Worm (Caenorhabditis elegans) whole organism, late embryonic: ENCODE data around the gene npp-1.
"Not testable (repeated sequence)": the region's sequence is repeated elsewhere in the genome, so short reads cannot be mapped to it uniquely, and the experiment has no call there.

Experiments used
- C08G9.2 ChIP-seq: sonication (generic microtip); optimal IDR thresholded peaks from 2 replicates; lab custom pipeline; 2016; ENCODE audit warnings: mild to moderate bottlenecking, missing genetic modification characterization, moderate library complexity, missing compliant biosample characterization
- C38D4.7 ChIP-seq: fragments of 200-800 bp; sonication (Bioruptor generic); optimal IDR thresholded peaks from 2 replicates; lab custom pipeline; 2018; ENCODE audit warnings: mild to moderate bottlenecking, missing genetic modification characterization, moderate library complexity, missing compliant biosample characterization
- K02D7.2 ChIP-seq: sonication (generic microtip); optimal IDR thresholded peaks from 2 replicates; lab custom pipeline; 2017; ENCODE audit warnings: mild to moderate bottlenecking, missing genetic modification characterization, missing compliant biosample characterization
- T23F11.4 ChIP-seq: fragments of 200-800 bp; sonication (Bioruptor generic); optimal IDR thresholded peaks from 2 replicates; lab custom pipeline; 2018; ENCODE audit warnings: mild to moderate bottlenecking, missing genetic modification characterization, missing compliant biosample characterization
- Y22D7AL.16 ChIP-seq: sonication (generic microtip); optimal IDR thresholded peaks from 2 replicates; lab custom pipeline; 2016; ENCODE audit warnings: missing genetic modification characterization, missing compliant biosample characterization
- ahr-1 ChIP-seq: sonication (generic microtip); optimal IDR thresholded peaks from 2 replicates; lab custom pipeline; 2016; ENCODE audit warnings: missing genetic modification characterization, missing compliant biosample characterization
- ama-1 ChIP-seq: fragments of 150-350 bp; optimal IDR thresholded peaks from 2 replicates; lab custom pipeline; 2014
- ceh-18 ChIP-seq: sonication (generic microtip); optimal IDR thresholded peaks from 2 replicates; lab custom pipeline; 2016; ENCODE audit warnings: missing genetic modification characterization, missing compliant biosample characterization
- ceh-2 ChIP-seq: sonication (generic microtip); optimal IDR thresholded peaks from 2 replicates; lab custom pipeline; 2016; ENCODE audit warnings: missing genotype, missing genetic modification characterization, missing compliant biosample characterization
- ceh-22 ChIP-seq: sonication (generic microtip); optimal IDR thresholded peaks from 2 replicates; lab custom pipeline; 2017; ENCODE audit warnings: missing biosample characterization, missing genetic modification characterization
- ceh-24 ChIP-seq: sonication (generic microtip); optimal IDR thresholded peaks from 2 replicates; lab custom pipeline; 2016; ENCODE audit warnings: mild to moderate bottlenecking, missing genetic modification characterization, missing compliant biosample characterization
- ceh-30 ChIP-seq: fragments of 150-350 bp; optimal IDR thresholded peaks from 2 replicates; lab custom pipeline; 2014; ENCODE audit warnings: missing biosample characterization, missing genetic modification characterization
- ceh-31 ChIP-seq: sonication (generic microtip); optimal IDR thresholded peaks from 2 replicates; lab custom pipeline; 2016; ENCODE audit warnings: missing genetic modification characterization, missing compliant biosample characterization
- ceh-34 ChIP-seq: sonication (generic microtip); optimal IDR thresholded peaks from 2 replicates; lab custom pipeline; 2016; ENCODE audit warnings: mild to moderate bottlenecking, missing genetic modification characterization, missing compliant biosample characterization
- ceh-45 ChIP-seq: fragments of 200-800 bp; sonication (Bioruptor generic); IDR thresholded peaks from 2 replicates; pipeline ENCODE4 v1.3.6; 2022; ENCODE audit warnings: missing genetic modification reagents, missing genetic modification characterization, missing compliant biosample characterization
- ceh-48 ChIP-seq: sonication (generic microtip); optimal IDR thresholded peaks from 2 replicates; lab custom pipeline; 2016; ENCODE audit warnings: missing genetic modification characterization, inconsistent platforms, missing compliant biosample characterization
- ceh-9 ChIP-seq: sonication (generic microtip); optimal IDR thresholded peaks from 2 replicates; lab custom pipeline; 2016; ENCODE audit warnings: mild to moderate bottlenecking, missing genetic modification characterization, inconsistent platforms, missing compliant biosample characterization
- dmd-4 ChIP-seq: sonication (generic microtip); optimal IDR thresholded peaks from 2 replicates; lab custom pipeline; 2016; ENCODE audit warnings: borderline replicate concordance, missing genetic modification characterization, missing compliant biosample characterization
- elt-4 ChIP-seq: sonication (generic microtip); optimal IDR thresholded peaks from 2 replicates; lab custom pipeline; 2016; ENCODE audit warnings: missing genetic modification characterization, missing compliant biosample characterization
- fkh-10 ChIP-seq: fragments of 150-350 bp; optimal IDR thresholded peaks from 2 replicates; lab custom pipeline; 2014; ENCODE audit warnings: missing biosample characterization, missing genetic modification reagents, missing genetic modification characterization
- hlh-15 ChIP-seq: sonication (generic microtip); optimal IDR thresholded peaks from 2 replicates; lab custom pipeline; 2016; ENCODE audit warnings: missing genetic modification characterization, missing compliant biosample characterization
- hlh-6 ChIP-seq: sonication (generic microtip); optimal IDR thresholded peaks from 2 replicates; lab custom pipeline; 2016; ENCODE audit warnings: missing genotype, missing genetic modification characterization, missing compliant biosample characterization
- lim-6 ChIP-seq: sonication (generic microtip); optimal IDR thresholded peaks from 2 replicates; lab custom pipeline; 2016; ENCODE audit warnings: missing genetic modification characterization, missing compliant biosample characterization
- mec-3 ChIP-seq: sonication (generic microtip); optimal IDR thresholded peaks from 2 replicates; lab custom pipeline; 2016; ENCODE audit warnings: borderline replicate concordance, missing genetic modification characterization, missing compliant biosample characterization
- odd-2 ChIP-seq: sonication (generic microtip); optimal IDR thresholded peaks from 2 replicates; lab custom pipeline; 2017; ENCODE audit warnings: antibody characterized with exemption, mild to moderate bottlenecking, missing genetic modification characterization, missing compliant biosample characterization
- pat-9 ChIP-seq: fragments of 200-800 bp; sonication (Bioruptor generic); optimal IDR thresholded peaks from 2 replicates; lab custom pipeline; 2018; ENCODE audit warnings: mild to moderate bottlenecking, missing genetic modification characterization, moderate library complexity, missing compliant biosample characterization
- rnt-1 ChIP-seq: sonication (generic microtip); optimal IDR thresholded peaks from 2 replicates; lab custom pipeline; 2016; ENCODE audit warnings: missing genetic modification characterization, missing compliant biosample characterization
- syd-9 ChIP-seq: sonication (generic microtip); optimal IDR thresholded peaks from 2 replicates; lab custom pipeline; 2016; ENCODE audit warnings: mild to moderate bottlenecking, missing genetic modification characterization, moderate library complexity, missing compliant biosample characterization
- tbx-2 ChIP-seq: sonication (generic microtip); optimal IDR thresholded peaks from 2 replicates; lab custom pipeline; 2016; ENCODE audit warnings: missing genetic modification characterization, missing compliant biosample characterization
- ttx-3 ChIP-seq: sonication (generic microtip); optimal IDR thresholded peaks from 2 replicates; lab custom pipeline; 2016; ENCODE audit warnings: missing genetic modification reagents, missing genetic modification characterization, missing compliant biosample characterization
- unc-3 ChIP-seq, 2 experiments: fragments of 200-800 bp in 1 of 2; sonication (Bioruptor generic) in 1 of 2; sonication (generic microtip) in 1 of 2; conservative IDR thresholded peaks in 1 of 2; optimal IDR thresholded peaks in 1 of 2; 2 replicates each; pipeline versions ENCODE4 v1.3.6 to Lab custom; 2016 to 2022; ENCODE audit warnings: missing compliant biosample characterization in 2 of 2, missing genetic modification characterization in 2 of 2, missing genetic modification reagents in 1 of 2
- unc-42 ChIP-seq: sonication (generic microtip); optimal IDR thresholded peaks from 2 replicates; lab custom pipeline; 2016; ENCODE audit warnings: missing genotype, missing genetic modification characterization, missing compliant biosample characterization
- unc-55 ChIP-seq: sonication (generic microtip); optimal IDR thresholded peaks from 2 replicates; lab custom pipeline; 2017; ENCODE audit warnings: missing biosample characterization, missing genetic modification reagents, missing genetic modification characterization
- unc-86 ChIP-seq: sonication (generic microtip); optimal IDR thresholded peaks from 2 replicates; lab custom pipeline; 2016; ENCODE audit warnings: missing genetic modification characterization, missing compliant biosample characterization
- ztf-16 ChIP-seq: sonication (generic microtip); optimal IDR thresholded peaks from 2 replicates; lab custom pipeline; 2017; ENCODE audit warnings: missing genetic modification characterization, missing compliant biosample characterization

The npp-1 gene

ce11 chrIV:9837349-9837748, 20.9 kb upstream of the npp-1 start, which contains the start of gene msp-10:
Gene msp-10, plus strand, starts transcription at chrIV:9837649.
- not testable (repeated sequence) for TF ChIP-seq hlh-6; rnt-1 (tag; lab: Kevin White, UChicago); ceh-48 (tag; lab: Kevin White, UChicago)

- TF ChIP-seq fkh-10 (GFP tag; lab: Kevin White, UChicago), result no peak
- TF ChIP-seq ztf-16 (tag; lab: Kevin White, UChicago), result no peak
- TF ChIP-seq unc-42 (tag; lab: Kevin White, UChicago), result no peak
- TF ChIP-seq ceh-22 (tag; lab: Kevin White, UChicago), result no peak
- no peak for TF ChIP-seq C08G9.2
- no peak for TF ChIP-seq pat-9 (tag; lab: Kevin White, UChicago)
- TF ChIP-seq elt-4 (tag; lab: Kevin White, UChicago), result no peak
- no peak for TF ChIP-seq syd-9 (tag; lab: Kevin White, UChicago)
- TF ChIP-seq ceh-18 (tag; lab: Kevin White, UChicago), result no peak
Measured at ce11 chrIV:9840984-9841590, 17.2 kb upstream of the npp-1 start, which contains the start of the genes kin-24 and msp-56. Gene kin-24, minus strand, starts transcription at chrIV:9841084. Gene msp-56, plus strand, starts transcription at chrIV:9841540.

DNA sequence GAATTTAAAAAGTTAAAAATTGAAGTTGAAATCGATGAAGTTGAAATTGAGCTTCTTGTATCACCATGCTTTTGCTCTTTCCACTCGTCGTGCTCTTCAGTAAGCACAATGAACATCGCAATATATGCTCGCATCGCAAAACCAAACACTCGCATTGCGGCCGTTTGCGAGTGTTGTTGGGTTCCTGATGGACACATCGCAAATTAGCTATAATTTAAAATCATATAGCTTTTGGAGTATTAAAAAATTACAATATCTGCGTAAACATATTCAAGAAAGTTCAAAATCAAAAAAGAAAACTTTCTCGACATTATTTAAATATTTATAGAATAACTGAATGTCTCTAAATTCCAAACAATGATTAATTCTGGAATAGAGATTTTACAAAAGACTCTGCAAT, 16.2 kb upstream of the npp-1 start, which contains the start of gene K07F5.17:
TSS of gene K07F5.17 (plus strand) at position 301 of the 400 bp plus-strand sequence.
- TF ChIP-seq ceh-31 (tag; lab: Kevin White, UChicago), result no peak
- TF ChIP-seq Y22D7AL.16, result no peak
- TF ChIP-seq K02D7.2, result no peak
- TF ChIP-seq unc-3 (GFP tag; conservative IDR thresholded peaks at IDR 0.05; lab: Robert Waterston, UW), result no peak
- TF ChIP-seq unc-3 (tag; optimal IDR thresholded peaks at IDR 0.05; lab: Kevin White, UChicago), result no peak
- no peak for TF ChIP-seq mec-3 (tag; lab: Kevin White, UChicago)
- no peak for TF ChIP-seq lim-6 (tag; lab: Kevin White, UChicago)
- TF ChIP-seq ceh-45, result no peak
- no peak for TF ChIP-seq fkh-10 (GFP tag; lab: Kevin White, UChicago)

DNA sequence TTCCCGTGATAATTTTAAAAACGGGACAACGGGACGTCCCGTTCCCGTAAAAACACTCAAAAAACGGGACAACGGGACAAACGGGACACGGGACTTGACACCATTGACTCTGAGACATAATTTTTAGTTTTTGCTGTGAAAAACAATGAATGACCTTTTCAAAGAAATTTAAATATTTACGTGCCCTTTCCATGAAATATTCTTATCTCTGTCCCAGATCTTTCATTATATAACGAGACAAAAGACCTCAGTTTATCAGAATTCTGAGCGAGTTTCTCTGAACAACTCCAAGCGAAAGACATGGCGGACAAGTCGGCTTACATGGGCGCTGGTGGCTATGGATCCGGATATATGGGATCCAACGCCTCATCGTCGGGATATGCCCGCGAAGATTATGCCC, 14.5 kb upstream of the npp-1 start, which contains the start of gene nspd-2:
TSS of gene nspd-2 (plus strand) at position 301 of the 400 bp plus-strand sequence.
- TF ChIP-seq dmd-4 (tag; lab: Kevin White, UChicago) (no peak), T23F11.4 (GFP tag; lab: Kevin White, UChicago) (no peak), hlh-6 (no peak), ceh-30 (tag; lab: Kevin White, UChicago) (no peak), ahr-1 (no peak), hlh-15 (tag; lab: Kevin White, UChicago) (no peak), ceh-2 (tag; lab: Kevin White, UChicago) (no peak), unc-86 (tag; lab: Kevin White, UChicago) (no peak), unc-55 (no peak), ttx-3 (no peak), C08G9.2 (no peak), odd-2 (no peak), ama-1 (lab: Kevin White, UChicago) (no peak), ceh-24 (tag; lab: Kevin White, UChicago) (no peak), ceh-9 (tag; lab: Kevin White, UChicago) (no peak)

DNA sequence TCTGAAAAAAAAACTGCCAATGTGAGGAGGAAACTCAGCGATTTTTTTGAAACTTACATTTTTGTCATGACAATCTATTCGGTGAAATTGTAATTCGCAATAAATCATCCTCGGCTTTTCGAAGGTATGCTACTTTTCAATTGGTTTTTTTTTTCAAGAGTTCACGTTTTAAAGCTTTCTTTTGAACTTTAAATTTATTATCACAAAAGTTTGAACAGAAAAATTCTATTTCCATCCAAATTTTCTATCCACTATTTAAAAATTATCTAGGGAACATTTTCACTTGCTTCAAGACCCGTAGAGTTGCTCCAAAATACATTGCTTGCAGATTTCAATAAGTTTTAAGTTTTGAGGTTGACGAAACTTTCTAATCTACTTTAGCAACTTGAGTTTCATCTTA, 11.7 kb upstream of the npp-1 start, which contains the start of gene K07F5.6:
TSS of gene K07F5.6 (minus strand) at position 101 of the 400 bp plus-strand sequence.
- no peak for TF ChIP-seq ceh-34
- TF ChIP-seq C38D4.7, result no peak
- no peak for TF ChIP-seq C08G9.2
- TF ChIP-seq ttx-3, result no peak
- TF ChIP-seq unc-86 (tag; lab: Kevin White, UChicago), result no peak
- TF ChIP-seq tbx-2 (tag; lab: Kevin White, UChicago), result no peak
- TF ChIP-seq, all 69 proteins: peak for 0
